Fruit fly (Drosophila melanogaster) whole organism, prepupa: ENCODE data around the gene CG31807.

Source experiments
- CG11762 ChIP-seq: fragments of 200-800 bp; sonication (Bioruptor generic); optimal IDR thresholded peaks from 3 replicates; lab custom pipeline; 2016; ENCODE audit warnings: missing biosample characterization, missing genetic modification characterization; ENCODE audit not compliant: insufficient read depth
- CG11902 ChIP-seq: fragments of 200-800 bp; sonication (Bioruptor generic); optimal IDR thresholded peaks from 3 replicates; lab custom pipeline; 2016; ENCODE audit warnings: missing biosample characterization, missing genetic modification characterization
- CG1621 ChIP-seq: fragments of 200-800 bp; sonication (Bioruptor generic); optimal IDR thresholded peaks from 3 replicates; lab custom pipeline; 2018; ENCODE audit warnings: missing biosample characterization, mild to moderate bottlenecking, missing genetic modification characterization
- CG16779 ChIP-seq: fragments of 200-800 bp; sonication (Bioruptor generic); optimal IDR thresholded peaks from 3 replicates; lab custom pipeline; 2017; ENCODE audit warnings: missing biosample characterization, mild to moderate bottlenecking, missing genetic modification characterization
- CG31627 ChIP-seq: fragments of 200-800 bp; sonication (Bioruptor generic); optimal IDR thresholded peaks from 3 replicates; lab custom pipeline; 2016; ENCODE audit warnings: missing biosample characterization, missing genetic modification characterization
- CG34406 ChIP-seq: fragments of 200-800 bp; sonication (Bioruptor generic); optimal IDR thresholded peaks from 3 replicates; lab custom pipeline; 2016; ENCODE audit warnings: missing biosample characterization, missing genetic modification characterization
- CG3919 ChIP-seq: fragments of 200-800 bp; sonication (Bioruptor generic); optimal IDR thresholded peaks from 3 replicates; lab custom pipeline; 2016; ENCODE audit warnings: missing biosample characterization, missing genetic modification characterization
- CG6163 ChIP-seq: fragments of 200-800 bp; sonication (Bioruptor generic); IDR thresholded peaks from 3 replicates; pipeline ENCODE4 v1.3.6; 2022; ENCODE audit warnings: missing biosample characterization, missing genetic modification characterization
- CG6792 ChIP-seq: fragments of 200-800 bp; sonication (Bioruptor generic); optimal IDR thresholded peaks from 3 replicates; lab custom pipeline; 2016; ENCODE audit warnings: missing biosample characterization, missing genetic modification characterization
- CG6854 ChIP-seq: fragments of 200-800 bp; sonication (Bioruptor generic); optimal IDR thresholded peaks from 2 replicates; lab custom pipeline; 2017; ENCODE audit warnings: missing biosample characterization, mild to moderate bottlenecking, missing genetic modification characterization
- CG8119 ChIP-seq: fragments of 200-800 bp; sonication (Bioruptor generic); IDR thresholded peaks from 3 replicates; pipeline ENCODE4 v1.3.6; 2022; ENCODE audit warnings: missing biosample characterization, missing genetic modification characterization
- Eip75B ChIP-seq: fragments of 200-800 bp; sonication (Bioruptor generic); optimal IDR thresholded peaks from 3 replicates; lab custom pipeline; 2016; ENCODE audit warnings: missing biosample characterization, missing genetic modification characterization
- Eip78C ChIP-seq: fragments of 200-800 bp; sonication (Bioruptor generic); peaks from one replicate; lab custom pipeline; 2016; ENCODE audit warnings: missing biosample characterization, missing genetic modification characterization
- Eip93F ChIP-seq: fragments of 200-800 bp; sonication (Bioruptor generic); optimal IDR thresholded peaks from 2 replicates; lab custom pipeline; 2016; ENCODE audit warnings: missing biosample characterization, mild to moderate bottlenecking, missing genetic modification characterization
- Ets21C ChIP-seq: fragments of 200-800 bp; sonication (Bioruptor generic); optimal IDR thresholded peaks from 3 replicates; lab custom pipeline; 2016; ENCODE audit warnings: missing biosample characterization, missing genetic modification characterization
- Ets96B ChIP-seq: fragments of 200-800 bp; optimal IDR thresholded peaks from 2 replicates; lab custom pipeline; 2019; ENCODE audit warnings: missing biosample characterization, mild to moderate bottlenecking, missing genetic modification characterization, moderate library complexity
- Gug ChIP-seq: fragments of 200-800 bp; sonication (Bioruptor generic); IDR thresholded peaks from 2 replicates; pipeline ENCODE4 v1.3.6; 2022; ENCODE audit warnings: missing biosample characterization, missing genetic modification characterization
- Hr38 ChIP-seq: sonication (Bioruptor generic); optimal IDR thresholded peaks from 2 replicates; lab custom pipeline; 2016; ENCODE audit warnings: missing biosample characterization, missing genetic modification characterization
- Hr39 ChIP-seq: fragments of 200-800 bp; sonication (Bioruptor generic); optimal IDR thresholded peaks from 2 replicates; lab custom pipeline; 2016; ENCODE audit warnings: missing biosample characterization, missing genetic modification characterization
- Hr4 ChIP-seq: fragments of 200-800 bp; sonication (Bioruptor generic); optimal IDR thresholded peaks from 3 replicates; lab custom pipeline; 2016; ENCODE audit warnings: missing biosample characterization, missing genetic modification characterization
- OdsH ChIP-seq: fragments of 200-800 bp; sonication (Bioruptor generic); optimal IDR thresholded peaks from 3 replicates; lab custom pipeline; 2016; ENCODE audit warnings: missing biosample characterization, missing genetic modification characterization
- Smox ChIP-seq: fragments of 200-800 bp; sonication (Bioruptor generic); optimal IDR thresholded peaks from 3 replicates; lab custom pipeline; 2016; ENCODE audit warnings: missing biosample characterization, missing genetic modification characterization
- Sox14 ChIP-seq: fragments of 200-800 bp; sonication (Bioruptor generic); optimal IDR thresholded peaks from 3 replicates; lab custom pipeline; 2016; ENCODE audit warnings: missing biosample characterization, missing genetic modification characterization
- Sox15 ChIP-seq: fragments of 200-800 bp; sonication (Bioruptor generic); optimal IDR thresholded peaks from 3 replicates; lab custom pipeline; 2016; ENCODE audit warnings: missing biosample characterization, missing genetic modification characterization
- dac ChIP-seq: fragments of 200-800 bp; sonication (Bioruptor generic); optimal IDR thresholded peaks from 2 replicates; lab custom pipeline; 2017; ENCODE audit warnings: missing biosample characterization, mild to moderate bottlenecking, missing genetic modification characterization
- dsx ChIP-seq: fragments of 200-800 bp; optimal IDR thresholded peaks from 3 replicates; lab custom pipeline; 2019; ENCODE audit warnings: missing biosample characterization, mild to moderate bottlenecking, missing genetic modification characterization, moderate library complexity; ENCODE audit not compliant: poor library complexity, severe bottlenecking
- eg ChIP-seq: fragments of 200-800 bp; sonication (Bioruptor generic); IDR thresholded peaks from 3 replicates; pipeline ENCODE4 v1.3.6; 2022; ENCODE audit warnings: missing biosample characterization, missing genetic modification characterization
- esn ChIP-seq: fragments of 200-800 bp; sonication (Bioruptor generic); optimal IDR thresholded peaks from 2 replicates; lab custom pipeline; 2016; ENCODE audit warnings: missing biosample characterization, mild to moderate bottlenecking, missing genetic modification characterization, moderate library complexity
- fd85E ChIP-seq: fragments of 200-800 bp; sonication (Bioruptor generic); optimal IDR thresholded peaks from 3 replicates; lab custom pipeline; 2016; ENCODE audit warnings: missing biosample characterization, missing genetic modification characterization
- fkh ChIP-seq: fragments of 200-800 bp; sonication (Bioruptor generic); optimal IDR thresholded peaks from 3 replicates; lab custom pipeline; 2017; ENCODE audit warnings: missing biosample characterization, mild to moderate bottlenecking, missing genetic modification characterization, moderate library complexity
- net ChIP-seq: fragments of 200-800 bp; sonication (Bioruptor generic); optimal IDR thresholded peaks from 3 replicates; lab custom pipeline; 2016; ENCODE audit warnings: missing biosample characterization, missing genetic modification characterization
- salr ChIP-seq, 2 experiments: fragments of 200-800 bp; sonication (Bioruptor generic); optimal IDR thresholded peaks; 3 replicates each; lab custom pipeline; 2016 to 2018; ENCODE audit warnings: missing biosample characterization in 2 of 2, missing genetic modification characterization in 2 of 2, mild to moderate bottlenecking in 1 of 2
- ss ChIP-seq, 2 experiments: fragments of 200-800 bp; sonication (Bioruptor generic); optimal IDR thresholded peaks; 2 replicates in 1 of 2; 3 replicates in 1 of 2; lab custom pipeline; 2017 to 2018; ENCODE audit warnings: mild to moderate bottlenecking in 2 of 2, missing biosample characterization in 2 of 2, missing genetic modification characterization in 2 of 2, moderate library complexity in 1 of 2
- svp ChIP-seq: fragments of 200-800 bp; sonication (Bioruptor generic); peaks from one replicate; lab custom pipeline; 2016; ENCODE audit warnings: missing biosample characterization, missing genetic modification characterization
- vri ChIP-seq: fragments of 200-800 bp; sonication (Bioruptor generic); optimal IDR thresholded peaks from 3 replicates; lab custom pipeline; 2016; ENCODE audit warnings: missing biosample characterization, mild to moderate bottlenecking, missing genetic modification characterization

Gene CG31807

dm6 chr2L:16720707-16721700 is 37.2 kb upstream of the CG31807 start (continued):
- peak; percentile 81 to 96 for TF ChIP-seq salr (GFP tag; optimal IDR thresholded peaks at IDR 0.05; lab: Kevin White, UChicago)
- TF ChIP-seq OdsH: peak; percentile 97
- TF ChIP-seq fkh (GFP tag; lab: Kevin White, UChicago): peak; percentile 49
- TF ChIP-seq Hr39 (GFP tag; lab: Kevin White, UChicago): peak; percentile 95
- peak; percentile 97 for TF ChIP-seq CG34406 (GFP tag; lab: Kevin White, UChicago)
- peak; percentile 71 for TF ChIP-seq dac (GFP tag; lab: Kevin White, UChicago)
- peak; percentile 97 for TF ChIP-seq Hr4 (GFP tag; lab: Kevin White, UChicago)
- peak; percentile 99 for TF ChIP-seq Eip78C (GFP tag; lab: Kevin White, UChicago)
- peak; percentile 97 for TF ChIP-seq CG8119 (GFP tag; lab: Robert Waterston, UW)
- peak; percentile 94 for TF ChIP-seq CG11902 (GFP tag; lab: Kevin White, UChicago)
- peak; percentile 97 for TF ChIP-seq eg (GFP tag; lab: Robert Waterston, UW)
- TF ChIP-seq fd85E: peak; percentile 84
- TF ChIP-seq ss (GFP tag; optimal IDR thresholded peaks at IDR 0.05; lab: Kevin White, UChicago): peak; percentile 95 to 96
- TF ChIP-seq CG6792 (GFP tag; lab: Kevin White, UChicago): peak; percentile 94
- peak; percentile 96 for TF ChIP-seq Smox
- peak; percentile 95 for TF ChIP-seq CG31627 (GFP tag; lab: Kevin White, UChicago)
- TF ChIP-seq dsx (GFP tag; lab: Kevin White, UChicago): peak; percentile 94
- peak; percentile 98 for TF ChIP-seq CG3919 (GFP tag; lab: Kevin White, UChicago)
- peak; percentile 97 for TF ChIP-seq CG6163
- TF ChIP-seq CG11762 (GFP tag; lab: Kevin White, UChicago): peak; percentile 97
- TF ChIP-seq vri (GFP tag; lab: Kevin White, UChicago): peak; percentile 98
- TF ChIP-seq Sox15 (GFP tag; lab: Kevin White, UChicago): peak; percentile 92
- TF ChIP-seq Gug (GFP tag; lab: Robert Waterston, UW): peak; percentile 97
- no peak for TF ChIP-seq Hr38 (GFP tag; lab: Kevin White, UChicago)
- TF ChIP-seq Eip93F (GFP tag; lab: Kevin White, UChicago): peak; percentile 95
- peak; percentile 97 for TF ChIP-seq net
- peak; percentile 97 for TF ChIP-seq Eip75B
- peak; percentile 82 for TF ChIP-seq CG16779
- TF ChIP-seq Ets96B (tag; lab: Kevin White, UChicago): peak; percentile 96
- TF ChIP-seq Ets21C (GFP tag; lab: Kevin White, UChicago): peak; percentile 92

DNA sequence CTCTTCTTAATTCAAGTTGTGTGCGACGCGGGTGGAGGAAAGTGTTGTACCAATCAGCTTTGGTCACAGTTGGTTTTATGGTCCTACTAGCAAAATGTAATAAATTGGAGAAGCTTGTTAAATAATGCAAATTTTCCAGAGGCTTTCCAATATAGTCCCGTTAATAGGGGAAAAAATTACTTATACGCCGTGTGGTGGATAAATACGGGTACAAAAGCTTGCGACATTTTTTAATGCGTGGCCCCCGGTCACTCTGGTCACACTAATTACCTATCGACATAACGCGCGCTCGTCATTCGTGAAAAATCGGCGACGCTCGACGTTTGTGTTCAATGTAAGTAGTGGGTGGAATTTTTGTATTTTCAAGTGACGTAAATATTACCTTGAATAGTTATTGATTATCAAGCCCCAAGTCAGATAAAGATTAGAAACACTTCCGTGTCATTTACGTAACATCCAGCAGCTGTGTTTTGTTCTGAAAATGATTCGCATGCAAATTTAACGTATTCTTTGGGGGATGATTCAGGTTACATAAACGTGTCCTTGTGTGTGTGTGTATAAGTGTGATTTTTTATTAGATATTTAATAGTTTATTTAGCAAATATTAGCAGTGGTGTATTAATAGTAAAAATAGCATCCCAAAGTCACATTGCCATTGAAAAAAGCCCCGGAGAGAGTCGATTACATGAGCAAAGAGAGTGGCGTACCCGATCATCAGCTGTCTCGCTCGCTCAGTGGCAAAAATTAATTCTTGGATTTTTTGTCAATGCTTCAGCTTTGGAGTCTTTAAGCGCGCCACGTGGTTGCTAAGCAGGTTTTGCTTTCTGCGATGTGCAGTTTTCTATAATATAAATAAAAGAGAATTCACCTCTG is 36.1 kb upstream of the CG31807 start, which contains the start of gene Cyt-c-p:
Cyt-c-p (plus strand) TSS at position 290 of the 873 bp plus-strand sequence.
- TF ChIP-seq salr (GFP tag; optimal IDR thresholded peaks at IDR 0.05; lab: Kevin White, UChicago): no peak
- peak; percentile 1 for TF ChIP-seq CG6854 (GFP tag; lab: Kevin White, UChicago)
- TF ChIP-seq svp (GFP tag; lab: Kevin White, UChicago): no peak
- peak; percentile 0 for TF ChIP-seq CG1621 (tag; lab: Kevin White, UChicago)
- TF ChIP-seq fd85E: no peak
- TF ChIP-seq vri (GFP tag; lab: Kevin White, UChicago): peak; percentile 75
- TF ChIP-seq Eip75B: peak; percentile 11
- TF ChIP-seq dsx (GFP tag; lab: Kevin White, UChicago): peak; percentile 8
- TF ChIP-seq CG3919 (GFP tag; lab: Kevin White, UChicago): no peak
- TF ChIP-seq Sox14 (GFP tag; lab: Kevin White, UChicago): peak; percentile 17
- TF ChIP-seq Eip78C (GFP tag; lab: Kevin White, UChicago): peak; percentile 84
- TF ChIP-seq esn: peak; percentile 21
- peak; percentile 35 for TF ChIP-seq fkh (GFP tag; lab: Kevin White, UChicago)
- no peak for TF ChIP-seq Gug (GFP tag; lab: Robert Waterston, UW)
- TF ChIP-seq, all 60 proteins: peak for 9
